Worm (Caenorhabditis elegans) whole organism, late embryonic: ENCODE results near the gene F56D6.14.

ENCODE experiments used
- C08G9.2 ChIP-seq: sonication (generic microtip); optimal IDR thresholded peaks from 2 replicates; lab custom pipeline; 2016; ENCODE audit warnings: mild to moderate bottlenecking, missing genetic modification characterization, moderate library complexity, missing compliant biosample characterization
- C38D4.7 ChIP-seq: fragments of 200-800 bp; sonication (Bioruptor generic); optimal IDR thresholded peaks from 2 replicates; lab custom pipeline; 2018; ENCODE audit warnings: mild to moderate bottlenecking, missing genetic modification characterization, moderate library complexity, missing compliant biosample characterization
- F13H6.1 ChIP-seq: sonication (generic microtip); optimal IDR thresholded peaks from 2 replicates; lab custom pipeline; 2016; ENCODE audit warnings: missing genetic modification characterization, missing compliant biosample characterization
- ahr-1 ChIP-seq: sonication (generic microtip); optimal IDR thresholded peaks from 2 replicates; lab custom pipeline; 2016; ENCODE audit warnings: missing genetic modification characterization, missing compliant biosample characterization
- ama-1 ChIP-seq: fragments of 150-350 bp; optimal IDR thresholded peaks from 2 replicates; lab custom pipeline; 2014
- ceh-14 ChIP-seq: sonication (generic microtip); optimal IDR thresholded peaks from 2 replicates; lab custom pipeline; 2016; ENCODE audit warnings: missing genotype, missing genetic modification characterization, missing compliant biosample characterization
- ceh-18 ChIP-seq: sonication (generic microtip); optimal IDR thresholded peaks from 2 replicates; lab custom pipeline; 2016; ENCODE audit warnings: missing genetic modification characterization, missing compliant biosample characterization
- ceh-2 ChIP-seq: sonication (generic microtip); optimal IDR thresholded peaks from 2 replicates; lab custom pipeline; 2016; ENCODE audit warnings: missing genotype, missing genetic modification characterization, missing compliant biosample characterization
- ceh-24 ChIP-seq: sonication (generic microtip); optimal IDR thresholded peaks from 2 replicates; lab custom pipeline; 2016; ENCODE audit warnings: mild to moderate bottlenecking, missing genetic modification characterization, missing compliant biosample characterization
- ceh-30 ChIP-seq: fragments of 150-350 bp; optimal IDR thresholded peaks from 2 replicates; lab custom pipeline; 2014; ENCODE audit warnings: missing biosample characterization, missing genetic modification characterization
- ceh-34 ChIP-seq: sonication (generic microtip); optimal IDR thresholded peaks from 2 replicates; lab custom pipeline; 2016; ENCODE audit warnings: mild to moderate bottlenecking, missing genetic modification characterization, missing compliant biosample characterization
- ceh-45 ChIP-seq: fragments of 200-800 bp; sonication (Bioruptor generic); IDR thresholded peaks from 2 replicates; pipeline ENCODE4 v1.3.6; 2022; ENCODE audit warnings: missing genetic modification reagents, missing genetic modification characterization, missing compliant biosample characterization
- ceh-6 ChIP-seq: fragments of 200-800 bp; sonication (Bioruptor generic); optimal IDR thresholded peaks from 2 replicates; lab custom pipeline; 2018; ENCODE audit warnings: mild to moderate bottlenecking, missing genetic modification characterization, missing compliant biosample characterization
- che-1 ChIP-seq: sonication (generic microtip); optimal IDR thresholded peaks from 2 replicates; lab custom pipeline; 2016; ENCODE audit warnings: mild to moderate bottlenecking, missing genetic modification characterization, missing compliant biosample characterization
- dve-1 ChIP-seq: sonication (generic microtip); optimal IDR thresholded peaks from 2 replicates; lab custom pipeline; 2017; ENCODE audit warnings: antibody characterized with exemption, mild to moderate bottlenecking, missing genetic modification characterization, missing compliant biosample characterization
- elt-2 ChIP-seq: sonication (generic microtip); optimal IDR thresholded peaks from 2 replicates; lab custom pipeline; 2016; ENCODE audit warnings: missing genetic modification reagents, missing genetic modification characterization, missing compliant biosample characterization
- eyg-1 ChIP-seq: sonication (generic microtip); optimal IDR thresholded peaks from 2 replicates; lab custom pipeline; 2016; ENCODE audit warnings: missing genotype, missing genetic modification characterization, missing compliant biosample characterization
- fax-1 ChIP-seq: sonication (generic microtip); optimal IDR thresholded peaks from 2 replicates; lab custom pipeline; 2016; ENCODE audit warnings: missing genotype, missing genetic modification characterization, missing compliant biosample characterization
- fkh-6 ChIP-seq: sonication (generic microtip); optimal IDR thresholded peaks from 2 replicates; lab custom pipeline; 2016; ENCODE audit warnings: missing genetic modification characterization, missing compliant biosample characterization
- gmeb-2 ChIP-seq: sonication (generic microtip); optimal IDR thresholded peaks from 2 replicates; lab custom pipeline; 2016; ENCODE audit warnings: missing genetic modification characterization, inconsistent platforms, missing compliant biosample characterization
- hlh-13 ChIP-seq: fragments of 200-800 bp; sonication (Bioruptor generic); optimal IDR thresholded peaks from 2 replicates; lab custom pipeline; 2018; ENCODE audit warnings: mild to moderate bottlenecking, missing genetic modification characterization, missing compliant biosample characterization
- hlh-15 ChIP-seq: sonication (generic microtip); optimal IDR thresholded peaks from 2 replicates; lab custom pipeline; 2016; ENCODE audit warnings: missing genetic modification characterization, missing compliant biosample characterization
- lim-6 ChIP-seq: sonication (generic microtip); optimal IDR thresholded peaks from 2 replicates; lab custom pipeline; 2016; ENCODE audit warnings: missing genetic modification characterization, missing compliant biosample characterization
- madf-2 ChIP-seq: sonication (generic microtip); optimal IDR thresholded peaks from 2 replicates; lab custom pipeline; 2017; ENCODE audit warnings: missing genetic modification characterization, missing compliant biosample characterization
- nfya-1 ChIP-seq: sonication (generic microtip); optimal IDR thresholded peaks from 2 replicates; lab custom pipeline; 2017; ENCODE audit warnings: missing genetic modification characterization, mild to moderate bottlenecking, missing compliant biosample characterization, antibody characterized with exemption, moderate library complexity
- nhr-11 ChIP-seq: fragments of 150-350 bp; optimal IDR thresholded peaks from 2 replicates; lab custom pipeline; 2014; ENCODE audit warnings: missing biosample characterization, missing genetic modification characterization
- npax-4 ChIP-seq: sonication (generic microtip); optimal IDR thresholded peaks from 2 replicates; lab custom pipeline; 2016; ENCODE audit warnings: missing genetic modification characterization, missing compliant biosample characterization
- pag-3 ChIP-seq: sonication (generic microtip); optimal IDR thresholded peaks from 2 replicates; lab custom pipeline; 2016; ENCODE audit warnings: missing compliant biosample characterization, missing genetic modification characterization, borderline replicate concordance
- pha-2 ChIP-seq: sonication (generic microtip); optimal IDR thresholded peaks from 2 replicates; lab custom pipeline; 2017; ENCODE audit warnings: mild to moderate bottlenecking, missing genetic modification characterization, missing compliant biosample characterization
- pqm-1 ChIP-seq: sonication (generic microtip); optimal IDR thresholded peaks from 2 replicates; lab custom pipeline; 2016; ENCODE audit warnings: missing genetic modification characterization, missing compliant biosample characterization
- pros-1 ChIP-seq: fragments of 150-350 bp; optimal IDR thresholded peaks from 2 replicates; lab custom pipeline; 2014; ENCODE audit warnings: missing biosample characterization, missing genetic modification reagents, missing genetic modification characterization
- ref-2 ChIP-seq: sonication (generic microtip); optimal IDR thresholded peaks from 2 replicates; lab custom pipeline; 2016; ENCODE audit warnings: missing genetic modification characterization, missing compliant biosample characterization
- sdc-2 ChIP-seq: sonication (generic microtip); optimal IDR thresholded peaks from 2 replicates; lab custom pipeline; 2016; ENCODE audit warnings: missing genotype, missing genetic modification characterization, missing compliant biosample characterization
- sox-4 ChIP-seq: sonication (generic microtip); optimal IDR thresholded peaks from 2 replicates; lab custom pipeline; 2017; ENCODE audit warnings: mild to moderate bottlenecking, missing genetic modification characterization, inconsistent platforms, missing compliant biosample characterization
- syd-9 ChIP-seq: sonication (generic microtip); optimal IDR thresholded peaks from 2 replicates; lab custom pipeline; 2016; ENCODE audit warnings: mild to moderate bottlenecking, missing genetic modification characterization, moderate library complexity, missing compliant biosample characterization
- tbx-7 ChIP-seq: sonication (generic microtip); optimal IDR thresholded peaks from 2 replicates; lab custom pipeline; 2016; ENCODE audit warnings: missing genotype, missing genetic modification characterization, missing compliant biosample characterization
- unc-42 ChIP-seq: sonication (generic microtip); optimal IDR thresholded peaks from 2 replicates; lab custom pipeline; 2016; ENCODE audit warnings: missing genotype, missing genetic modification characterization, missing compliant biosample characterization
- unc-55 ChIP-seq: sonication (generic microtip); optimal IDR thresholded peaks from 2 replicates; lab custom pipeline; 2017; ENCODE audit warnings: missing biosample characterization, missing genetic modification reagents, missing genetic modification characterization
- zip-5 ChIP-seq: sonication (generic microtip); optimal IDR thresholded peaks from 2 replicates; lab custom pipeline; 2016; ENCODE audit warnings: missing genetic modification characterization, missing compliant biosample characterization
- ztf-16 ChIP-seq: sonication (generic microtip); optimal IDR thresholded peaks from 2 replicates; lab custom pipeline; 2017; ENCODE audit warnings: missing genetic modification characterization, missing compliant biosample characterization

F56D6.14 gene

ce11 chrIV:3876955-3877354 is 40.5 kb upstream of the F56D6.14 start:
- TF ChIP-seq ztf-16 (tag; lab: Kevin White, UChicago): no peak
- no peak for TF ChIP-seq ceh-18 (tag; lab: Kevin White, UChicago)
- TF ChIP-seq pros-1 (tag; lab: Kevin White, UChicago): no peak
- TF ChIP-seq pha-2 (tag; lab: Kevin White, UChicago): no peak
- TF ChIP-seq syd-9 (tag; lab: Kevin White, UChicago): no peak
- TF ChIP-seq tbx-7 (tag; lab: Kevin White, UChicago): no peak
- TF ChIP-seq unc-42 (tag; lab: Kevin White, UChicago): no peak
- no peak for TF ChIP-seq ama-1 (lab: Kevin White, UChicago)
- no peak for TF ChIP-seq ceh-2 (tag; lab: Kevin White, UChicago)
- no peak for TF ChIP-seq hlh-15 (tag; lab: Kevin White, UChicago)
- TF ChIP-seq ceh-30 (tag; lab: Kevin White, UChicago): no peak
- TF ChIP-seq pqm-1 (tag; lab: Kevin White, UChicago): no peak
- no peak for TF ChIP-seq ceh-24 (tag; lab: Kevin White, UChicago)
- TF ChIP-seq gmeb-2 (tag; lab: Kevin White, UChicago): no peak
- no peak for TF ChIP-seq sdc-2 (tag; lab: Kevin White, UChicago)
- TF ChIP-seq dve-1 (tag; lab: Kevin White, UChicago): no peak

ce11 chrIV:3878283-3878938 is 39.1 kb upstream of the F56D6.14 start, which contains the start of gene F37C4.6:
TSS of gene F37C4.6 (minus strand) at chrIV:3878333.
- TF ChIP-seq elt-2 (peak; percentile 71), sdc-2 (tag; lab: Kevin White, UChicago) (no peak)

DNA sequence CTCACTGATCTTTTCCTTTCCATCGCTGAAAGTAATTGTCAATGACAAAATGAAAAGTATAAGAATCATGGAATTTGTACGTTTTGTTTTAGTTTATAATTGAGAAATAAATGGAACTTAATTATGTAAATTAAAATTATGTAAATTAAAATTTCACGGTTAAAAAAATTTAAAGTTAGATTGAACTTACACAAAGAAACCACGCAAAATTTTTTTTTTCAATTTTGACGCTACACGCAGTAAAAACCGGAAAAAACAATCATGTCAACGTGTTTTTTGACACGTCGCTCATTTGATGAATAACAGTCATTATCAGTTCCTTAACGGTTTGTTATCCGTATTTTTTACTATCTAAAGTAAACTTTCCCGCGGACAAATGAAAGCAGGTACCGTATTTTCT is 36.4 kb upstream of the F56D6.14 start, which contains the start of the genes F37C4.8 and oac-23:
F37C4.8 (minus strand) TSS at position 101 of the 400 bp plus-strand sequence.
oac-23 (plus strand) TSS at position 323 of the 400 bp plus-strand sequence.
- TF ChIP-seq ama-1 (lab: Kevin White, UChicago) (no peak), C08G9.2 (tag; lab: Kevin White, UChicago) (no peak), lim-6 (tag; lab: Kevin White, UChicago) (no peak), ref-2 (tag; lab: Kevin White, UChicago) (no peak), ahr-1 (tag; lab: Kevin White, UChicago) (no peak), nhr-11 (tag; lab: Kevin White, UChicago) (no peak), pag-3 (tag; lab: Kevin White, UChicago) (no peak), ceh-30 (tag; lab: Kevin White, UChicago) (no peak), unc-55 (GFP tag; lab: Kevin White, UChicago) (no peak), npax-4 (no peak), ceh-6 (GFP tag; lab: Kevin White, UChicago) (no peak), ceh-24 (tag; lab: Kevin White, UChicago) (no peak), tbx-7 (tag; lab: Kevin White, UChicago) (no peak), hlh-15 (tag; lab: Kevin White, UChicago) (no peak), ceh-45 (GFP tag; lab: Robert Waterston, UW) (no peak), che-1 (tag; lab: Kevin White, UChicago) (no peak), hlh-13 (GFP tag; lab: Kevin White, UChicago) (no peak), nfya-1 (tag; lab: Kevin White, UChicago) (no peak)
- TF ChIP-seq, all 69 proteins: peak for 0

DNA sequence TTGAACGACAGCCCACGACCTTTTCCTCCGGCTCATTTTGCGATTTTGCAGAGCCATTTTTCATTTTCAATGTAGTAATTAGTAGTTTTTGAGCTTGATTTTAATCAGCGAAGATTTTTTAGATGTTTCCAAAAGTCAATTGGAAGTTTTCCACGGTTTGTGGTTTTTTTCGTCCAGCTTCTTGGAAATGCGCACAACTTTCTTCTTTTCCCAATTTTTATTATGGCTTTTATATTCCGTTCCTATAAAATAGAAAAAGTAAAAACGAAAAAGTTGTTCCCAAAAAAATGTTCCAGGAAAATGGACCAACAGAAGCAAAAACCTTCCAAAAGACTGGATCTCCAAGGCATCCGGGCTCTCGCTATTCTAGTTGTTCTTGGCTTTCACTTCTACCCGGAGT is 32.1 kb upstream of the F56D6.14 start, which contains the start of gene oac-22:
oac-22 (plus strand) TSS at position 301 of the 400 bp plus-strand sequence.
- TF ChIP-seq npax-4 (no peak), ceh-34 (tag; lab: Kevin White, UChicago) (no peak), C38D4.7 (no peak), nhr-11 (tag; lab: Kevin White, UChicago) (no peak), tbx-7 (tag; lab: Kevin White, UChicago) (no peak), eyg-1 (tag; lab: Kevin White, UChicago) (no peak), fax-1 (tag; lab: Kevin White, UChicago) (no peak), sox-4 (tag; lab: Kevin White, UChicago) (no peak), madf-2 (tag; lab: Kevin White, UChicago) (no peak), unc-55 (GFP tag; lab: Kevin White, UChicago) (no peak), F13H6.1 (tag; lab: Kevin White, UChicago) (no peak), zip-5 (tag; lab: Kevin White, UChicago) (no peak), ceh-18 (tag; lab: Kevin White, UChicago) (no peak), ceh-14 (tag; lab: Kevin White, UChicago) (no peak), pqm-1 (tag; lab: Kevin White, UChicago) (no peak), fkh-6 (tag; lab: Kevin White, UChicago) (no peak), C08G9.2 (tag; lab: Kevin White, UChicago) (no peak), ama-1 (lab: Kevin White, UChicago) (no peak), elt-2 (no peak)
